Fruit fly (Drosophila melanogaster): ENCODE results near the gene Ocho.

DNA sequence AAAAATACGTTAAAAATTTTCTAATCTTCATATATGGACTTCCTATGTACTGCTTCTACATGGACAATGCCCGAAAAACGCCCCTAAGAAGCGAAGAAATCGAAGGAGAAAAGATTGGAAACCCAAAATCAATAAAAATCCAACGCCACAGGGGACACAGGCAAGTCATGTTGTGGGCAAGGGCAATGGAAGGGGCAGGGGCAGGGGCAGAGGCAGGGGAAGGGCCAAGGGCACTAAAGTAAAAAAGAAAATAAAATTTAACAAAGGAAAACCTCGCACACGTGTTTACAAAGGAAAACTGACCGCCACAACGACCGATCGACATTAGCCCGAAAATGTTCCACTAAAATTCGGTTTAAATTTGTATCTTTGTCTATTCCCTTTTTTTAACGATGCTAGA is 11.9 kb upstream of the Ocho start:
- TF ChIP-seq CG11902 (GFP tag; optimal IDR thresholded peaks at IDR 0.05) = no peak
- TF ChIP-seq eg (GFP tag; IDR thresholded peaks at IDR 0.05) = no peak
- no peak for TF ChIP-seq CG6163 (GFP tag; IDR thresholded peaks at IDR 0.05)
- no peak for TF ChIP-seq CG7368 (GFP tag; optimal IDR thresholded peaks at IDR 0.05)
- no peak for TF ChIP-seq acj6 (GFP tag; optimal IDR thresholded peaks at IDR 0.05)
- TF ChIP-seq dac (GFP tag; optimal IDR thresholded peaks at IDR 0.05) = no peak
- no peak for TF ChIP-seq CG8632 (GFP tag; optimal IDR thresholded peaks at IDR 0.05)
- no peak for TF ChIP-seq vri (GFP tag; optimal IDR thresholded peaks at IDR 0.05)
- no peak for TF ChIP-seq Ets96B (tag; optimal IDR thresholded peaks at IDR 0.05)
- TF ChIP-seq Lpt (GFP tag; optimal IDR thresholded peaks at IDR 0.05) = no peak
- TF ChIP-seq Hr4 (GFP tag; optimal IDR thresholded peaks at IDR 0.05) = no peak

All from whole organism, prepupa.